Worm (Caenorhabditis elegans): ENCODE data around the gene srh-71.

srh-71 gene

DNA sequence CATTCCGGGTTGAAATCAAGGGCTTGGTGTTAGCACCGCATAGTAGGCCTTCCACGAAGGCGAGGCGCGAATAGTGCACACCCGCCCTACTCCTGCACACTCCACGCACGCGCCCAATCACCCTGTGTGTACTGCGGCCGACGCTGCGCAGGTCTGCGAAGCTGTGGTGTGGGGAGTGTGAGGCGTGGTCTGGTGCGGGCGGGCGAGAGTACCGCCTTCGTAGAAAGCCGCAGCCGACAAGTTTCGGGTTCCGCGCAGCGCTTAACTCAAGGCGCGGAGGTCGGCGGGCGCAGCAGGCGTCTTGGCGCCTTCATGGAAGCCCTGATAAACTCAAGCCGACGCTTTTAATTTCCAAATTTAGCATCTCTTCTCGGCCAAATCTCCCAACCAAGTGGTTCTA, 15.2 kb upstream of the srh-71 start:
- TF ChIP-seq mxl-2 (GFP tag; conservative IDR thresholded peaks at IDR 0.05), result no peak
- TF ChIP-seq set-16 (GFP tag; IDR thresholded peaks at IDR 0.05), result peak; percentile 94
- peak; percentile 55; the same call in 1 of the 2 replicates for TF ChIP-seq F26F4.8 (GFP tag; conservative IDR thresholded peaks at IDR 0.05)
- 0 out of 2 replicates have a peak, but pooled peaks have one; percentile 16 for TF ChIP-seq egl-43 (GFP tag; IDR thresholded peaks at IDR 0.05)

DNA sequence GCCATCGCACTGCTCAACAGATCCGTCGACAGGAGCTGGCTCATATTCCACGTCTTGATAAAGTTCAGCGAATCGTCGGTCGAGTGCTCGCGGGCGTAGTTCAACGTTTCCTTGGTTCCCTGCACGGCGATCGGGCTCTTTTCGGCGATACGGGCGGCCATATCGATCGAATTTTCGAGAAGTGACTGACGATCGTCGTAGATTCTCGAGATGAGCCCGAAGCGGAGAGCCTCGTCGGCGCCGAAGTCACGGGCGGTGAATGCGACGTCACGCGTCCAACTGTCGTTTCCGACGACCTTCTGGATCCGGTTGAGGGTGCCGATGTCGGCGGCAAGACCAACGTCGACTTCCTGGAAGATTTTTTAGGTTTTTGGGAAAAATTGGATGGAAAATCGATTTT, 13.8 kb upstream of the srh-71 start:
- TF ChIP-seq unc-62 (GFP tag; optimal IDR thresholded peaks at IDR 0.05 in 1 of 2) (no peak), unc-62 (tag; optimal IDR thresholded peaks at IDR 0.05) (no peak), unc-39 (tag; optimal IDR thresholded peaks at IDR 0.05) (no peak), hif-1 (tag; optimal IDR thresholded peaks at IDR 0.05) (no peak), ceh-32 (tag; optimal IDR thresholded peaks at IDR 0.05; ENCODE audit: poor library complexity) (no peak), set-16 (GFP tag; IDR thresholded peaks at IDR 0.05) (peak; percentile 70), mxl-3 (GFP tag; optimal IDR thresholded peaks at IDR 0.05) (no peak), aha-1 (tag) (peak; percentile 80)

DNA sequence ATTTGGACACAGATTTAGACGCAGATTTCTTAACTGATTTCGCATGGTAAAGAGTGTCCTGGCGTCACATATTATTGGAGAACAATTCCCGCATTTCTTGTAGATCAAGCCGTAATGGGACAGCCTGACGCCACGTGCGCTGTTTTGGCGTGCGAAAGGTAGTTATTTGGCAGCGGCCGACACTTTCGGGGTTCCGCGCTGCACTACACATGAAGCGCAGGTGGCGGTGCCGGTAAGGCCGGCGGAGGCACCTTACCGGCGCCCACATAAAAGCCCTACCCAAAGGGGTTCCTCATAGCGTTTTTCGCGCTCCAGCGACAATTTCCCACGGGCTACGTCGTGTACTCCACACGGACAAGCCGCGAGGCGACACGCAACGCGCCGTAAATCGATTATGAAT, 13.2 kb upstream of the srh-71 start:
- TF ChIP-seq T20F7.1 (GFP tag; optimal IDR thresholded peaks at IDR 0.05) (no peak), sdz-12 (GFP tag; optimal IDR thresholded peaks at IDR 0.05) (no peak), nhr-237 (tag; optimal IDR thresholded peaks at IDR 0.05) (no peak), ceh-62 (tag; optimal IDR thresholded peaks at IDR 0.05) (no peak), Y105C5A.15 (GFP tag; IDR thresholded peaks at IDR 0.05) (no peak), Y5F2A.4 (GFP tag; optimal IDR thresholded peaks at IDR 0.05) (no peak), set-16 (GFP tag; IDR thresholded peaks at IDR 0.05) (peak; percentile 73), Y75B8A.6 (GFP tag; IDR thresholded peaks at IDR 0.05) (no peak), unc-39 (tag; optimal IDR thresholded peaks at IDR 0.05) (no peak), unc-62 (GFP tag; optimal IDR thresholded peaks at IDR 0.05 in 1 of 2) (peak in 1 of 2 experiments; percentile 57), unc-62 (tag; optimal IDR thresholded peaks at IDR 0.05) (no peak), snpc-1.2 (GFP tag; IDR thresholded peaks at IDR 0.05) (no peak), nhr-6 (tag; optimal IDR thresholded peaks at IDR 0.05) (no peak), mdt-29 (GFP tag; IDR thresholded peaks at IDR 0.05) (no peak), lim-7 (GFP tag; IDR thresholded peaks at IDR 0.05) (no peak), dmd-8 (GFP tag; IDR thresholded peaks at IDR 0.05) (0 out of 2 replicates have a peak, but pooled peaks have one; percentile 30), egl-43 (GFP tag; IDR thresholded peaks at IDR 0.05) (no peak), mxl-2 (GFP tag; conservative IDR thresholded peaks at IDR 0.05) (no peak)

DNA sequence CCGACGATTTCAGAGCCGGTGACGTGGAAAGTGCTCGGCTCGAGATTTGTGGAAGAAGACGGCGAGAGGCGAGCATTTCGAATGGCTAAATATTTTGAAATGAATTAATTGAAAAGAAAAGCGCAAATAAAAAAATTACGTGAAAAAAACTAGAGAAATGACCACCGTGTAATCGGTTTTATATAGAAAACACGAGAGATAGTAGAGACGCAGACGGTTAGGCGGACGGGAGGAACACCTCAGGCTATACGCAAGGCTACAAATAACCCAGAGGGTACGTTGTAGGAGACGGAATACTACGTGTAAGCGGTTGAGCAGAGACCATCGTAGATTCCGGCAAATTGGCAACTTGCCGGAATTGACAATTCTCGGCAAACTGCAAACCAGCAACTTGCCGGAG, 12.2 kb upstream of the srh-71 start, which contains the start of gene Y25C1A.13:
Gene Y25C1A.13 (minus strand): TSS at position 101 of the 400 bp plus-strand sequence.
- TF ChIP-seq daf-16 (GFP tag; optimal IDR thresholded peaks at IDR 0.05) (no peak), daf-16 (tag; optimal IDR thresholded peaks at IDR 0.05) (peak; percentile 9), nhr-111 (GFP tag; optimal IDR thresholded peaks at IDR 0.05) (no peak), lin-13 (GFP tag; optimal IDR thresholded peaks at IDR 0.05) (no peak), Y5F2A.4 (GFP tag; optimal IDR thresholded peaks at IDR 0.05) (no peak), mes-2 (tag; optimal IDR thresholded peaks at IDR 0.05; ENCODE audit: poor library complexity, severe bottlenecking) (peak; percentile 53), lin-39 (tag; optimal IDR thresholded peaks at IDR 0.05) (no peak), dve-1 (tag; optimal IDR thresholded peaks at IDR 0.05; ENCODE audit: insufficient read depth) (peak; percentile 6), hmg-1.1 (GFP tag; IDR thresholded peaks at IDR 0.05) (0 out of 2 replicates have a peak, but pooled peaks have one; percentile 40), ztf-11 (tag; optimal IDR thresholded peaks at IDR 0.05) (no peak)

DNA sequence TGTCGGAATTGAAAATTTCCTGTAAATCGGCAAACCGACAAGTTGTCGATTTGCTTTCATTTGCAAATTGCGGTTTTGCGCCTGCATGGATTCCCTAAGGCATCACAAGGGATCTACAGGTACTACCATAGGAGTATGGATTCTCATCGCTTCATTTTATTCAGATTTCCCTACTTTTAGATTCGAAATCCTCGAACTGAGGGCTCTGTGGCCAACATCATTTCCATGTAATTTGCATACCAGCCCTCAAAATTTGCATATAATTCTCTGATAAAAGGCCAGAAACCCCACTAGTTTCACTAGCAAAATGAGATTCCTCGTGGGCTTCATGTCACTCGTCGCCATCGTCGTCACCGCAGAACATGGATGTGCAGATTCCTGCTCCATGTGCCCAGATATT, 11.0 kb upstream of the srh-71 start, which contains the start of gene Y25C1A.2:
Gene Y25C1A.2 (plus strand): TSS at position 301 of the 400 bp plus-strand sequence.
- TF ChIP-seq ama-1 (optimal IDR thresholded peaks at IDR 0.05), result no peak
- TF ChIP-seq F44E2.7 (GFP tag; IDR thresholded peaks at IDR 0.05), result no peak
- TF ChIP-seq zip-2 (tag; optimal IDR thresholded peaks at IDR 0.05), result no peak
- TF ChIP-seq madf-5 (GFP tag; IDR thresholded peaks at IDR 0.05), result no peak
- TF ChIP-seq lsy-2 (tag; optimal IDR thresholded peaks at IDR 0.05), result no peak
- no peak for TF ChIP-seq ces-1 (GFP tag; optimal IDR thresholded peaks at IDR 0.05)
- no peak for TF ChIP-seq sdz-12 (GFP tag; optimal IDR thresholded peaks at IDR 0.05)
- no peak for TF ChIP-seq egl-27 (tag; optimal IDR thresholded peaks at IDR 0.05)
- no peak for TF ChIP-seq F26F4.8 (GFP tag; conservative IDR thresholded peaks at IDR 0.05)
- no peak for TF ChIP-seq mes-2 (tag; optimal IDR thresholded peaks at IDR 0.05; ENCODE audit: poor library complexity, severe bottlenecking)
- TF ChIP-seq nhr-237 (tag; optimal IDR thresholded peaks at IDR 0.05), result no peak
- TF ChIP-seq nhr-28 (tag; optimal IDR thresholded peaks at IDR 0.05), result no peak
- no peak for TF ChIP-seq mxl-2 (GFP tag; conservative IDR thresholded peaks at IDR 0.05)
- TF ChIP-seq daf-19 (GFP tag; conservative IDR thresholded peaks at IDR 0.05), result no peak
- no peak for TF ChIP-seq nhr-42 (GFP tag; IDR thresholded peaks at IDR 0.05)
- TF ChIP-seq Y105C5A.15 (GFP tag; IDR thresholded peaks at IDR 0.05), result no peak
- no peak for TF ChIP-seq set-16 (GFP tag; IDR thresholded peaks at IDR 0.05)
- TF ChIP-seq hlh-11 (tag; optimal IDR thresholded peaks at IDR 0.05), result no peak
- no peak for TF ChIP-seq cey-2 (tag; optimal IDR thresholded peaks at IDR 0.05; ENCODE audit: borderline replicate concordance, insufficient read depth)
- TF ChIP-seq T20F7.1 (GFP tag; optimal IDR thresholded peaks at IDR 0.05), result no peak
